Fruit fly (Drosophila melanogaster): ENCODE results near the gene CG32756.
"Not testable (repeated sequence)": the region's sequence is repeated elsewhere in the genome, so short reads cannot be mapped to it uniquely, and the experiment has no call there.

Gene CG32756

dm6 chrX:5945052-5945830 is at the start of gene CG32756:
CG32756 (plus strand) TSS chrX:5945682.
- TF ChIP-seq achi (GFP tag; optimal IDR thresholded peaks at IDR 0.05); CG1621 (tag; optimal IDR thresholded peaks at IDR 0.05); eg (GFP tag; IDR thresholded peaks at IDR 0.05): not testable (repeated sequence)

- TF ChIP-seq CG6276 (GFP tag; optimal IDR thresholded peaks at IDR 0.05) (peak; percentile 98), dac (GFP tag; optimal IDR thresholded peaks at IDR 0.05) (peak; percentile 98), CG3919 (GFP tag; optimal IDR thresholded peaks at IDR 0.05) (peak; percentile 99), CG8319 (GFP tag; optimal IDR thresholded peaks at IDR 0.05) (peak; percentile 98), ss (GFP tag; optimal IDR thresholded peaks at IDR 0.05) (peak; percentile 99 to 100), fd59A (GFP tag; optimal IDR thresholded peaks at IDR 0.05) (peak; percentile 99), CG6854 (GFP tag; optimal IDR thresholded peaks at IDR 0.05) (peak; percentile 95), lz (GFP tag; optimal IDR thresholded peaks at IDR 0.05) (peak; percentile 97), CG6792 (GFP tag; optimal IDR thresholded peaks at IDR 0.05) (peak; percentile 99), svp (GFP tag) (peak; percentile 99), Sox15 (GFP tag; optimal IDR thresholded peaks at IDR 0.05) (peak; percentile 98), CG4318 (GFP tag; optimal IDR thresholded peaks at IDR 0.05) (peak; percentile 98), cyc (GFP tag; optimal IDR thresholded peaks at IDR 0.05) (peak; percentile 98), Hr38 (GFP tag; optimal IDR thresholded peaks at IDR 0.05) (peak; percentile 95), CG10631 (GFP tag; optimal IDR thresholded peaks at IDR 0.05) (peak; percentile 99), Sox102F (GFP tag; optimal IDR thresholded peaks at IDR 0.05) (peak; percentile 95), dsx (GFP tag; optimal IDR thresholded peaks at IDR 0.05; ENCODE audit: poor library complexity, severe bottlenecking) (peak; percentile 98), CG8119 (GFP tag; IDR thresholded peaks at IDR 0.05) (peak; percentile 99), Hr39 (GFP tag; optimal IDR thresholded peaks at IDR 0.05) (peak; percentile 97), CG32006 (GFP tag; optimal IDR thresholded peaks at IDR 0.05) (peak; percentile 99), CG16779 (tag; optimal IDR thresholded peaks at IDR 0.05) (peak; percentile 98), CG6808 (GFP tag; optimal IDR thresholded peaks at IDR 0.05) (peak; percentile 99), CG1621 (tag; optimal IDR thresholded peaks at IDR 0.05) (peak; percentile 99), Hr4 (GFP tag; optimal IDR thresholded peaks at IDR 0.05) (peak; percentile 99), CG15336 (GFP tag; IDR thresholded peaks at IDR 0.05) (peak; percentile 99), CG3032 (tag; optimal IDR thresholded peaks at IDR 0.05) (peak; percentile 99), Eip93F (GFP tag; optimal IDR thresholded peaks at IDR 0.05) (peak; percentile 63), Ets96B (tag; optimal IDR thresholded peaks at IDR 0.05) (peak; percentile 99), Met (GFP tag; optimal IDR thresholded peaks at IDR 0.05) (peak; percentile 95), Eip78C (GFP tag) (peak; percentile 100), CG34406 (GFP tag; optimal IDR thresholded peaks at IDR 0.05) (peak; percentile 97), CG31627 (GFP tag; optimal IDR thresholded peaks at IDR 0.05) (peak; percentile 96), CG11762 (GFP tag; optimal IDR thresholded peaks at IDR 0.05; ENCODE audit: insufficient read depth) (peak; percentile 99), fd85E (GFP tag; optimal IDR thresholded peaks at IDR 0.05) (peak; percentile 96), CG10669 (GFP tag; optimal IDR thresholded peaks at IDR 0.05) (peak; percentile 99), CG11294 (GFP tag; IDR thresholded peaks at IDR 0.05) (peak; percentile 97), CG11902 (GFP tag; optimal IDR thresholded peaks at IDR 0.05) (peak; percentile 98), pdm3 (GFP tag; optimal IDR thresholded peaks at IDR 0.05) (peak; percentile 99), Blimp-1 (GFP tag; optimal IDR thresholded peaks at IDR 0.05) (peak; percentile 83), CG6163 (GFP tag; IDR thresholded peaks at IDR 0.05) (peak; percentile 99), topi (GFP tag; optimal IDR thresholded peaks at IDR 0.05) (peak; percentile 97), Gug (GFP tag; IDR thresholded peaks at IDR 0.05) (peak; percentile 98), Sox14 (GFP tag; optimal IDR thresholded peaks at IDR 0.05) (peak; percentile 99), CG7368 (GFP tag; optimal IDR thresholded peaks at IDR 0.05) (peak; percentile 99), fkh (GFP tag; optimal IDR thresholded peaks at IDR 0.05) (peak; percentile 1)
Measured at dm6 chrX:5895821-5896550, 49.5 kb upstream of the CG32756 start.

All from whole organism, prepupa.